Worm (Caenorhabditis elegans): ENCODE results near the gene mrps-16.

Gene mrps-16

DNA sequence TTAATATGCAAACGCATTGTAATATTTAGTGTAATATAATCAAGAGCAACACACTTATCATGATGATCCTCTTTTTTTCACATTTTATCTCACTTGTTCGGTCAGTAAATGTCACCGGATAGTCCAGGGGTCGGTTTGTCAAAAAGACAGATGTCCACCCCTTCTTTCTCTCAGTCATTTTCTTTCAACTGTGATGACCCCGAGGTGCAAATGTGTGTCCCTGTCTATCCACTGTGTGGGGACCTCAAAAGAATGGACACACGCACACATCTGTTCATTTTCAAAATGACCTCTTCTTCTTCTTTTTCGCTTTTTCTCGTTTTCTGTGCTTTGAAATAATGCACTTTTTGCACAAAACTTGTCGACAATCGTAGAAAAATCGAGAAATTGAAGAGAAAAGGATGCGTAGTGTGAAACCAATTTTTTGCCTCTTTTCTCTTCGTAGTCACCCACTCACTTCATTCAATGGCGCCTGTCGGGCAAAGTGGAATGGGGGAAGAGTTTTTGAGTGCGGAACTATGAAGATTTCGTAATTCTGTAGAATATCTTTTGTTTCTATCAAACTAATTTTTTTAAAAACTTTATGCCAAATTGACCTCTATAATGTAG is 10.4 kb upstream of the mrps-16 start:
- no peak for TF ChIP-seq tbx-9 (tag; optimal IDR thresholded peaks at IDR 0.05; ENCODE audit: borderline replicate concordance)
- no peak for TF ChIP-seq die-1 (tag; optimal IDR thresholded peaks at IDR 0.05)
- no peak for TF ChIP-seq hlh-12 (tag; optimal IDR thresholded peaks at IDR 0.05)
- no peak for TF ChIP-seq cebp-1 (GFP tag; IDR thresholded peaks at IDR 0.05)
- peak; percentile 70 for TF ChIP-seq cebp-1 (tag; optimal IDR thresholded peaks at IDR 0.05)

DNA sequence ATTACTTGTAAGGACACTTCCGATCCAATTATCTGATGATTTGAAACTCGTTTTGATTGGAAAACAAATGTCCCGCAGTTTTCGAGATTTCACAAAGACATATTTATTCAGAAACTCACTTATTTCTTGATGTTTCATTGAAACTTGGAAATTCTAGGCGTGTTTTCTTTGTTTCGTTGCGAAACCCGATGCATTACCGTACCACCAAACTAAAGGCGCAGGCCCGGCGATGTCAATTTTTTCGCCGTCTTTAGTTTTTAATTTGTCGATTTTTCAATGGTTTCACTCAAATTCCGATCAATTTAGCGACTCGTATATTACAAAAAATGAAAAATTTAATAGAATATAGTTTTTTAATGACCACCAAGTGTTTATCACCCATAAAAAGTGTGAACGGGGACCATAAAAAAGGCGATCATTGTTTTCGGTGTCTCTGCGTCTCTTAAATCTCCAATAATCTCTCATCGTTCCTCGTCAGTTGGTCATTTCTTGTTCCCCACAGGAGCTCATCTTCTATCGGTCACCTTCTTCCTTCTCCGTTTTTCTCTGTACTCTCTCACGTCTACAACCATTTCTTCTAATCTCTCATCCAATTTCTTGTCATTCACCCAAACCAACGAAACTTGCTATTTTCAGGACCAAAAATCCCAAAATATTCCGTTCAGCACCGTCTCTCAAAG is 8.3 kb upstream of the mrps-16 start, which contains the start of gene clr-1:
TSS of gene clr-1 (plus strand) at position 630 of the 680 bp plus-strand sequence.
- TF ChIP-seq hmg-1.2 (GFP tag; IDR thresholded peaks at IDR 0.05), result peak; percentile 49; the same call in 1 of the 2 replicates
- no peak for TF ChIP-seq ceh-40 (GFP tag; IDR thresholded peaks at IDR 0.05)
- TF ChIP-seq hmg-20 (GFP tag; IDR thresholded peaks at IDR 0.05), result no peak
- TF ChIP-seq ZK185.1 (tag; optimal IDR thresholded peaks at IDR 0.05; ENCODE audit: poor library complexity, severe bottlenecking), result no peak
- no peak for TF ChIP-seq F39B2.1 (GFP tag; IDR thresholded peaks at IDR 0.05)
- no peak for TF ChIP-seq ztf-3 (GFP tag; optimal IDR thresholded peaks at IDR 0.05)
- no peak for TF ChIP-seq F52B5.7 (tag; optimal IDR thresholded peaks at IDR 0.05)
- TF ChIP-seq dpff-1 (tag; optimal IDR thresholded peaks at IDR 0.05), result no peak
- TF ChIP-seq Y95B8A.8 (GFP tag; IDR thresholded peaks at IDR 0.05), result no peak
- peak; percentile 89 for TF ChIP-seq F33H1.4 (GFP tag; IDR thresholded peaks at IDR 0.05)
- TF ChIP-seq tbp1 (GFP tag; optimal IDR thresholded peaks at IDR 0.05), result no peak
- TF ChIP-seq egl-18 (GFP tag; IDR thresholded peaks at IDR 0.05), result no peak
- no peak for TF ChIP-seq ztf-28 (GFP tag; IDR thresholded peaks at IDR 0.05)
- TF ChIP-seq mcd-1 (GFP tag; IDR thresholded peaks at IDR 0.05), result no peak
- peak; percentile 28; the same call in 1 of the 2 replicates for TF ChIP-seq D2030.7 (GFP tag; IDR thresholded peaks at IDR 0.05)
- peak; percentile 6 for TF ChIP-seq efl-1 (GFP tag; optimal IDR thresholded peaks at IDR 0.05)
- no peak for TF ChIP-seq mes-4 (tag; optimal IDR thresholded peaks at IDR 0.05)
- no peak for TF ChIP-seq attf-6 (GFP tag; IDR thresholded peaks at IDR 0.05)
- no peak for TF ChIP-seq cebp-2 (GFP tag; IDR thresholded peaks at IDR 0.05)
- no peak for TF ChIP-seq fkh-3 (tag; optimal IDR thresholded peaks at IDR 0.05)
- no peak for TF ChIP-seq Y67H2A.10 (GFP tag; conservative IDR thresholded peaks at IDR 0.05)
- TF ChIP-seq xnd-1 (tag; optimal IDR thresholded peaks at IDR 0.05), result peak; percentile 89
- TF ChIP-seq snpc-1.3 (tag; optimal IDR thresholded peaks at IDR 0.05; ENCODE audit: insufficient read depth), result peak; percentile 24
- TF ChIP-seq egrh-3 (GFP tag; IDR thresholded peaks at IDR 0.05), result no peak
- no peak for TF ChIP-seq Y56A3A.18 (GFP tag; IDR thresholded peaks at IDR 0.05)
- no peak for TF ChIP-seq ets-4 (GFP tag; optimal IDR thresholded peaks at IDR 0.05)
- TF ChIP-seq F10E7.11 (tag; optimal IDR thresholded peaks at IDR 0.05), result no peak
- TF ChIP-seq nhr-179 (tag; optimal IDR thresholded peaks at IDR 0.05), result no peak
- peak; percentile 92 for TF ChIP-seq madf-8 (GFP tag; conservative IDR thresholded peaks at IDR 0.05)
- peak; percentile 9 for TF ChIP-seq lin-54 (GFP tag; optimal IDR thresholded peaks at IDR 0.05)
- peak; percentile 94 for TF ChIP-seq madf-6 (GFP tag; IDR thresholded peaks at IDR 0.05)
- no peak for TF ChIP-seq F22D6.2 (tag; optimal IDR thresholded peaks at IDR 0.05)
- no peak for TF ChIP-seq nhr-90 (tag; optimal IDR thresholded peaks at IDR 0.05)
- peak; percentile 79 for TF ChIP-seq ceh-91 (GFP tag; IDR thresholded peaks at IDR 0.05)
- TF ChIP-seq akir-1 (GFP tag; optimal IDR thresholded peaks at IDR 0.05), result no peak
- peak; percentile 94 for TF ChIP-seq lsl-1 (GFP tag; optimal IDR thresholded peaks at IDR 0.05)
- no peak for TF ChIP-seq nfya-1 (tag; optimal IDR thresholded peaks at IDR 0.05; ENCODE audit: borderline replicate concordance, insufficient read depth)
- no peak for TF ChIP-seq sptf-2 (GFP tag; optimal IDR thresholded peaks at IDR 0.05)
- TF ChIP-seq snpc-3.4 (tag; optimal IDR thresholded peaks at IDR 0.05), result no peak
- no peak for TF ChIP-seq nhr-80 (tag; optimal IDR thresholded peaks at IDR 0.05)
- TF ChIP-seq F57A8.1 (GFP tag; optimal IDR thresholded peaks at IDR 0.05), result no peak

Measured in whole organism, young adult.